Fruit fly (Drosophila melanogaster): Measurements from ENCODE around the gene Efa6.
A peak's percentile ranks its signal among the peaks of the same experiment; 100 is the strongest.

Efa6 gene

DNA sequence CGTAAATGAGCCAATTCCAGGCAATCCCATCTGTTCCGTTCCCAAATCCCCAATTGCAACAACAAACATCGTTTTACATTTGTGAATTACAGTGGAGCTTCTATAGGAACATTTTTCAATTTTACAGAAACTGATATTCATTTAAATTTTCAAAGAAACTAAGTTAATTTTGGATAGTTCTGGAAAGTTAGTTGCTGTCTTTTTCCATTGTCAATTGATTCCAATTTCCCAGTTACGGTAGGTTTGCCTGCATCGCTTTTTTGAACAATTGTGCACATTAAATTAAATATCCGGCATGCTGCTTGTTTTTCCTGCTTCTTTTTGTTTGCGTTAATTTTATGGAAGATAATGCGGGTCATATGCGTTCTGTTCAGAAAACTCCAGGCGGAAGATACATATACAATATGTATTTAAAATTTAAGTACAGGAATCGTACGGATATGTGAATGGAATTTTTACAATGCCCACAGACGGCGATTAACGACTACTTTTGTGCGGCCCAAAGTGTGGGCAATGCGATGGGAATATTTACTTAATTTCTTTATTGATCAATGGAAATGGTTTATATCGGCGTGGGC lies 40.5 kb downstream of the Efa6 start (continued):
- no peak for TF ChIP-seq Mes4 (GFP tag; optimal IDR thresholded peaks at IDR 0.05)
- TF ChIP-seq CG7357 (GFP tag; IDR thresholded peaks at IDR 0.05) = no peak
- TF ChIP-seq Med (GFP tag) = peak; percentile 65
- no peak for TF ChIP-seq sima (GFP tag; optimal IDR thresholded peaks at IDR 0.05)
- no peak for TF ChIP-seq CG2202 (tag; optimal IDR thresholded peaks at IDR 0.05)
- TF ChIP-seq CG8281 (tag; optimal IDR thresholded peaks at IDR 0.05) = no peak
- no peak for TF ChIP-seq crol (GFP tag; IDR thresholded peaks at IDR 0.05)
- TF ChIP-seq HHEX (GFP tag; optimal IDR thresholded peaks at IDR 0.05) = no peak
- TF ChIP-seq CG1602 (GFP tag; optimal IDR thresholded peaks at IDR 0.05) = no peak
- no peak for TF ChIP-seq ftz-f1 (GFP tag; optimal IDR thresholded peaks at IDR 0.05)
- TF ChIP-seq NfI (GFP tag; optimal IDR thresholded peaks at IDR 0.05) = peak; percentile 42
- TF ChIP-seq CG2120 (GFP tag; optimal IDR thresholded peaks at IDR 0.05) = peak; percentile 75
- TF ChIP-seq peb (GFP tag; IDR thresholded peaks at IDR 0.05) = no peak
- no peak for TF ChIP-seq ac (GFP tag; optimal IDR thresholded peaks at IDR 0.05)
- TF ChIP-seq CG12299 (tag; optimal IDR thresholded peaks at IDR 0.05) = no peak
- no peak for TF ChIP-seq CG3995 (GFP tag; optimal IDR thresholded peaks at IDR 0.05)
- no peak for TF ChIP-seq Doc2 (GFP tag; IDR thresholded peaks at IDR 0.05)
- no peak for TF ChIP-seq sob (GFP tag; IDR thresholded peaks at IDR 0.05)
- TF ChIP-seq CG2199 (GFP tag; IDR thresholded peaks at IDR 0.05) = no peak
- peak; percentile 43 for TF ChIP-seq H2.0 (GFP tag; IDR thresholded peaks at IDR 0.05)
- no peak for TF ChIP-seq yki (optimal IDR thresholded peaks at IDR 0.05)
- TF ChIP-seq Vsx1 (GFP tag; optimal IDR thresholded peaks at IDR 0.05) = no peak
- TF ChIP-seq CG33213 (GFP tag; optimal IDR thresholded peaks at IDR 0.05) = no peak
- TF ChIP-seq HmgD (GFP tag; optimal IDR thresholded peaks at IDR 0.05) = no peak
- TF ChIP-seq CG1832 (GFP tag; optimal IDR thresholded peaks at IDR 0.05) = no peak
- no peak for TF ChIP-seq tna (GFP tag; IDR thresholded peaks at IDR 0.05; ENCODE audit: partially characterized antibody)
- no peak for TF ChIP-seq ewg (GFP tag; optimal IDR thresholded peaks at IDR 0.05)
- no peak for TF ChIP-seq emc (GFP tag; optimal IDR thresholded peaks at IDR 0.05)
- TF ChIP-seq fd3F (GFP tag; optimal IDR thresholded peaks at IDR 0.05) = peak; percentile 37
- TF ChIP-seq Trl (optimal IDR thresholded peaks at IDR 0.05) = no peak
- TF ChIP-seq Trl (GFP tag; optimal IDR thresholded peaks at IDR 0.05) = no peak
- no peak for TF ChIP-seq maf-S (GFP tag; optimal IDR thresholded peaks at IDR 0.05)
- TF ChIP-seq CTCF (GFP tag; optimal IDR thresholded peaks at IDR 0.05) = no peak
- no peak for TF ChIP-seq CG4820 (GFP tag; optimal IDR thresholded peaks at IDR 0.05)
- peak; percentile 28 for TF ChIP-seq CG12155 (GFP tag; optimal IDR thresholded peaks at IDR 0.05)
- TF ChIP-seq CG13287 (GFP tag; IDR thresholded peaks at IDR 0.05; ENCODE audit: partially characterized antibody) = no peak
- peak; percentile 20 for TF ChIP-seq CG9437 (GFP tag; optimal IDR thresholded peaks at IDR 0.05)
- TF ChIP-seq danr (GFP tag; IDR thresholded peaks at IDR 0.05) = no peak
- TF ChIP-seq chinmo (GFP tag; IDR thresholded peaks at IDR 0.05; ENCODE audit: partially characterized antibody) = no peak
- TF ChIP-seq unc-4 (GFP tag; IDR thresholded peaks at IDR 0.05; ENCODE audit: partially characterized antibody) = no peak
- TF ChIP-seq cato (GFP tag; optimal IDR thresholded peaks at IDR 0.05; ENCODE audit: borderline replicate concordance) = no peak
- no peak for TF ChIP-seq ash1 (GFP tag; optimal IDR thresholded peaks at IDR 0.05)
- no peak for TF ChIP-seq amos (GFP tag; IDR thresholded peaks at IDR 0.05; ENCODE audit: partially characterized antibody)
- peak; percentile 12 for TF ChIP-seq CG13624 (GFP tag; optimal IDR thresholded peaks at IDR 0.05)
- TF ChIP-seq ind (GFP tag; optimal IDR thresholded peaks at IDR 0.05) = peak; percentile 16
- TF ChIP-seq CG31441 (GFP tag; IDR thresholded peaks at IDR 0.05) = no peak
- TF ChIP-seq Dbx (GFP tag; IDR thresholded peaks at IDR 0.05) = no peak
- TF ChIP-seq Gsc (GFP tag; IDR thresholded peaks at IDR 0.05) = no peak
- TF ChIP-seq CG10274 (GFP tag; optimal IDR thresholded peaks at IDR 0.05) = no peak
- peak; percentile 68 for TF ChIP-seq CG9932 (GFP tag; IDR thresholded peaks at IDR 0.05)
- no peak for TF ChIP-seq abd-A (tag; optimal IDR thresholded peaks at IDR 0.05)
- peak; percentile 18 for TF ChIP-seq nmo (GFP tag; optimal IDR thresholded peaks at IDR 0.05)
- no peak for TF ChIP-seq CG8944 (GFP tag; optimal IDR thresholded peaks at IDR 0.05)
